Worm (Caenorhabditis elegans): ENCODE results near the gene ZK262.20.

DNA sequence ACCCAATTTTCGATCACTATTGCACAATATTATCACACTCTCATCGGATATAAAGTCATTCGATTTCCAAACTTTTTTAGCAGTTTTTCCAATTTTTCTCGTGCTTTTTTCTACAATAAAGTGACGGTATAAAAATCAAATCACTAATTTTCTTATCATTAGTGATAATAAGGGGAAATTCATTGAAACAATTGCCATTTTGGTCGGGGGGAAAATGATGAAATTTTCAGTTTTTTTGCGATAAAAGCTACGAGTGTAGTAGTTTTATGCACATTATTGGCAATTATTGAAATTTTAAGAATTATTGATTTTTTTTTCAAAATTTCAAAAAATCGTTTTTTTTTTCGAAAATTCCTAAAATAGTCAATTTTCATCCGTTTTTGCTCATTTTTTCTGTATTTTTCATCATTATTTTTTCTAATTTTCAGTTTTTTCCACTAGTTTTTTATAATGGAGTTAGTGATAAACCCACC is 27.5 kb upstream of the ZK262.20 start, which contains the start of gene ZK228.4:
- TF ChIP-seq tbx-2 (tag; optimal IDR thresholded peaks at IDR 0.05), result no peak
- TF ChIP-seq nfya-1 (tag; optimal IDR thresholded peaks at IDR 0.05; ENCODE audit: insufficient read depth), result no peak
- TF ChIP-seq nhr-77 (tag; optimal IDR thresholded peaks at IDR 0.05), result no peak
- TF ChIP-seq ztf-11 (tag; optimal IDR thresholded peaks at IDR 0.05), result no peak
- TF ChIP-seq nhr-12 (tag; optimal IDR thresholded peaks at IDR 0.05), result no peak
- no peak for TF ChIP-seq nhr-25 (tag; optimal IDR thresholded peaks at IDR 0.05)
- TF ChIP-seq unc-62 (GFP tag; optimal IDR thresholded peaks at IDR 0.05), result no peak
- TF ChIP-seq elt-1 (tag; optimal IDR thresholded peaks at IDR 0.05), result no peak
